Fruit fly (Drosophila melanogaster) whole organism, wandering third instar larva: Measurements from ENCODE around the gene CG31100.

ENCODE experiments used
- Abd-B ChIP-seq: fragments of >200 bp; optimal IDR thresholded peaks from 2 replicates; lab custom pipeline; 2017; ENCODE audit warnings: missing biosample characterization, missing genetic modification characterization
- CG32264 ChIP-seq: fragments of 200-800 bp; sonication (Bioruptor generic); optimal IDR thresholded peaks from 2 replicates; lab custom pipeline; 2016; ENCODE audit warnings: missing biosample characterization, missing genetic modification characterization
- CG9705 ChIP-seq: fragments of 200-800 bp; sonication (Bioruptor generic); optimal IDR thresholded peaks from 2 replicates; lab custom pipeline; 2018; ENCODE audit warnings: missing biosample characterization, mild to moderate bottlenecking, missing genetic modification characterization
- Dfd ChIP-seq: fragments of >200 bp; optimal IDR thresholded peaks from 2 replicates; lab custom pipeline; 2017; ENCODE audit warnings: missing biosample characterization, missing genetic modification characterization
- Dif ChIP-seq: fragments of 200-275, 200-300 bp; sonication (Bioruptor generic); optimal IDR thresholded peaks from 2 replicates; lab custom pipeline; 2018; ENCODE audit warnings: missing biosample characterization, missing genetic modification characterization; ENCODE audit not compliant: partially characterized antibody
- GATAd ChIP-seq: sonication (Bioruptor generic); optimal IDR thresholded peaks from 2 replicates; lab custom pipeline; 2016; ENCODE audit warnings: missing biosample characterization, missing genetic modification characterization
- HLH106 ChIP-seq: fragments of 200-800 bp; optimal IDR thresholded peaks from 3 replicates; lab custom pipeline; 2019; ENCODE audit warnings: missing biosample characterization, mild to moderate bottlenecking, missing genetic modification characterization, moderate library complexity
- Hnf4 ChIP-seq: fragments of 200-800 bp; sonication (Bioruptor generic); optimal IDR thresholded peaks from 2 replicates; lab custom pipeline; 2016; ENCODE audit warnings: missing biosample characterization, mild to moderate bottlenecking, missing genetic modification characterization
- Hr78 ChIP-seq: fragments of >200 bp; optimal IDR thresholded peaks from 2 replicates; lab custom pipeline; 2017; ENCODE audit warnings: missing biosample characterization, missing genetic modification characterization
- Hr83 ChIP-seq: fragments of 200-300 bp; sonication (Bioruptor generic); optimal IDR thresholded peaks from 2 replicates; lab custom pipeline; 2016; ENCODE audit warnings: missing biosample characterization, mild to moderate bottlenecking, missing genetic modification characterization, moderate library complexity; ENCODE audit not compliant: poor library complexity, severe bottlenecking
- Jra ChIP-seq: sonication (Bioruptor generic); optimal IDR thresholded peaks from 2 replicates; lab custom pipeline; 2016; ENCODE audit warnings: missing biosample characterization, missing genetic modification characterization
- Mio ChIP-seq: sonication (Bioruptor generic); optimal IDR thresholded peaks from 2 replicates; lab custom pipeline; 2016; ENCODE audit warnings: missing biosample characterization, missing genetic modification characterization
- Myc ChIP-seq: fragments of >200 bp; optimal IDR thresholded peaks from 2 replicates; lab custom pipeline; 2017
- N ChIP-seq: fragments of >200 bp; optimal IDR thresholded peaks from 2 replicates; lab custom pipeline; 2018; ENCODE audit warnings: missing biosample characterization, missing external identifiers, missing genetic modification characterization
- OdsH ChIP-seq: fragments of 200-800 bp; sonication (Bioruptor generic); optimal IDR thresholded peaks from 2 replicates; lab custom pipeline; 2016; ENCODE audit warnings: missing biosample characterization, mild to moderate bottlenecking, missing genetic modification characterization
- Rel ChIP-seq, 2 experiments: fragments of 200-800 bp; sonication (Bioruptor generic) in 1 of 2; optimal IDR thresholded peaks; 2 replicates in 1 of 2; 3 replicates in 1 of 2; lab custom pipeline; 2016 to 2019; ENCODE audit warnings: mild to moderate bottlenecking in 2 of 2, missing biosample characterization in 2 of 2, missing genetic modification characterization in 2 of 2, moderate library complexity in 1 of 2
- Sp1 ChIP-seq: fragments of 200-800 bp; sonication (Bioruptor generic); optimal IDR thresholded peaks from 3 replicates; lab custom pipeline; 2019; ENCODE audit warnings: missing biosample characterization, mild to moderate bottlenecking, missing genetic modification characterization, moderate library complexity
- Vsx2 ChIP-seq: fragments of 200-300, 225-300 bp; sonication (Bioruptor generic); optimal IDR thresholded peaks from 2 replicates; lab custom pipeline; 2018; ENCODE audit warnings: missing biosample characterization, missing genetic modification characterization; ENCODE audit not compliant: partially characterized antibody
- br ChIP-seq: fragments of 200-800 bp; sonication (Bioruptor generic); optimal IDR thresholded peaks from 2 replicates; lab custom pipeline; 2016; ENCODE audit warnings: missing biosample characterization, missing genetic modification characterization
- brk ChIP-seq: fragments of 200-800 bp; sonication (Bioruptor generic); optimal IDR thresholded peaks from 2 replicates; lab custom pipeline; 2016; ENCODE audit warnings: missing biosample characterization, mild to moderate bottlenecking, missing genetic modification characterization
- dl ChIP-seq, 2 experiments: fragments of 175-275, 200-275 bp in 1 of 2; fragments of 200-275 bp in 1 of 2; sonication (Bioruptor generic); optimal IDR thresholded peaks; lab custom pipeline; 2018; ENCODE audit warnings: mild to moderate bottlenecking in 2 of 2, missing biosample characterization in 2 of 2, missing genetic modification characterization in 2 of 2, moderate library complexity in 2 of 2; ENCODE audit not compliant: partially characterized antibody in 2 of 2, insufficient read depth in 1 of 2
- dmrt93B ChIP-seq: fragments of 200-800 bp; sonication (Bioruptor generic); optimal IDR thresholded peaks from 2 replicates; lab custom pipeline; 2018; ENCODE audit warnings: missing biosample characterization, mild to moderate bottlenecking, missing genetic modification characterization
- dsf ChIP-seq: sonication (Bioruptor generic); optimal IDR thresholded peaks from 2 replicates; lab custom pipeline; 2016; ENCODE audit warnings: missing biosample characterization, missing genetic modification characterization, borderline replicate concordance
- ey ChIP-seq: fragments of 200-800 bp; sonication (Bioruptor generic); optimal IDR thresholded peaks from 2 replicates; lab custom pipeline; 2016; ENCODE audit warnings: missing biosample characterization, missing genetic modification characterization
- foxo ChIP-seq, 2 experiments: fragments of 200-800 bp; sonication (Bioruptor generic); optimal IDR thresholded peaks; 2 replicates in 1 of 2; 3 replicates in 1 of 2; lab custom pipeline; 2016 to 2017; ENCODE audit warnings: missing biosample characterization in 2 of 2, missing genetic modification characterization in 2 of 2
- fru ChIP-seq: fragments of 200-800 bp; sonication (Bioruptor generic); optimal IDR thresholded peaks from 3 replicates; lab custom pipeline; 2016; ENCODE audit warnings: missing biosample characterization, mild to moderate bottlenecking, missing genetic modification characterization
- h ChIP-seq: fragments of 200-800 bp; sonication (Bioruptor generic); optimal IDR thresholded peaks from 3 replicates; lab custom pipeline; 2016; ENCODE audit warnings: missing biosample characterization, mild to moderate bottlenecking, missing genetic modification characterization
- jim ChIP-seq: fragments of 175-275, 200-325 bp; sonication (Bioruptor generic); optimal IDR thresholded peaks from 2 replicates; lab custom pipeline; 2016; ENCODE audit warnings: missing biosample characterization, mild to moderate bottlenecking, missing genetic modification characterization
- psq ChIP-seq: fragments of 200-800 bp; sonication (Bioruptor generic); optimal IDR thresholded peaks from 3 replicates; lab custom pipeline; 2017; ENCODE audit warnings: missing biosample characterization, mild to moderate bottlenecking, missing genetic modification characterization, moderate library complexity
- rgr ChIP-seq: fragments of 200-800 bp; sonication (Bioruptor generic); optimal IDR thresholded peaks from 3 replicates; lab custom pipeline; 2016; ENCODE audit warnings: missing biosample characterization, mild to moderate bottlenecking, missing genetic modification characterization
- sage ChIP-seq: fragments of 200-800 bp; sonication (Bioruptor generic); optimal IDR thresholded peaks from 2 replicates; lab custom pipeline; 2016; ENCODE audit warnings: missing biosample characterization, mild to moderate bottlenecking, missing genetic modification characterization
- sv ChIP-seq: fragments of 200-800 bp; sonication (Bioruptor generic); optimal IDR thresholded peaks from 3 replicates; lab custom pipeline; 2016; ENCODE audit warnings: missing biosample characterization, missing genetic modification characterization
- tai ChIP-seq: sonication (Bioruptor generic); optimal IDR thresholded peaks from 2 replicates; lab custom pipeline; 2016; ENCODE audit warnings: missing biosample characterization, missing genetic modification characterization
- usp ChIP-seq: fragments of >200 bp; optimal IDR thresholded peaks from 2 replicates; lab custom pipeline; 2017; ENCODE audit warnings: missing biosample characterization, missing genetic modification characterization
- woc ChIP-seq: sonication (Bioruptor generic); optimal IDR thresholded peaks from 2 replicates; lab custom pipeline; 2016; ENCODE audit warnings: missing biosample characterization, mild to moderate bottlenecking, missing genetic modification characterization

CG31100 gene

DNA sequence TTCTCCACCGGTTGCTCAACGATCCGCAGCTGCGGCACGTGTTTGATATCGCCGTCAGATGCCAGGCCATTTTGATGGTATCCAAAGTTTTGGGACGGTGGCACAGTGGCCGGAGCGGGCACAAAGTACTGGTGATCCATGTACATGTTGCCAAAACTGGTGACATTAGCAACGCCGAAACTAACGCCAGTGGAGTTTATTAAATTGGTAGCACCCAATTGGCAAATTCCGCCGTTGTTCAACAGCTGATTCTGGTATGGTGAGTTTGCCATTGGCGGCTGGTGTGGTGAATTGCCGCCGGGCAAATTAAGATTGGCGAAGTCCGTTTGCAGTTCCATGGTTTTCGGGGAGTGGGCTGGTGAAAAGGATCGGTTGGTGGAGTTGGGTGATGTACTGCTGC is 43.5 kb upstream of the CG31100 start:
- no peak for TF ChIP-seq h (GFP tag; lab: Kevin White, UChicago)
- no peak for TF ChIP-seq tai (GFP tag; lab: Kevin White, UChicago)
- TF ChIP-seq dsf (GFP tag; lab: Kevin White, UChicago): no peak
- no peak for TF ChIP-seq Hnf4 (GFP tag; lab: Kevin White, UChicago)
- no peak for TF ChIP-seq HLH106 (tag; lab: Kevin White, UChicago)
- no peak for TF ChIP-seq Abd-B (GFP tag; lab: Kevin White, UChicago)
- no peak for TF ChIP-seq rgr (GFP tag; lab: Kevin White, UChicago)
- TF ChIP-seq OdsH (GFP tag; lab: Kevin White, UChicago): no peak
- no peak for TF ChIP-seq Sp1 (GFP tag; lab: Kevin White, UChicago)
- no peak for TF ChIP-seq ey (GFP tag; lab: Kevin White, UChicago)
- no peak for TF ChIP-seq GATAd (GFP tag; lab: Kevin White, UChicago)
- TF ChIP-seq foxo (GFP tag; optimal IDR thresholded peaks at IDR 0.05; lab: Kevin White, UChicago): no peak
- TF ChIP-seq N (GFP tag; lab: Kevin White, UChicago): no peak
- TF ChIP-seq dl (GFP tag; optimal IDR thresholded peaks at IDR 0.05; lab: Kevin White, UChicago; ENCODE audit: insufficient read depth in 1 of 2, partially characterized antibody in 2 of 2): no peak
- TF ChIP-seq Hr78 (GFP tag; lab: Kevin White, UChicago): no peak
- no peak for TF ChIP-seq brk (GFP tag; lab: Kevin White, UChicago)
- TF ChIP-seq dmrt93B: no peak
- TF ChIP-seq Dif (GFP tag; lab: Kevin White, UChicago): no peak

DNA sequence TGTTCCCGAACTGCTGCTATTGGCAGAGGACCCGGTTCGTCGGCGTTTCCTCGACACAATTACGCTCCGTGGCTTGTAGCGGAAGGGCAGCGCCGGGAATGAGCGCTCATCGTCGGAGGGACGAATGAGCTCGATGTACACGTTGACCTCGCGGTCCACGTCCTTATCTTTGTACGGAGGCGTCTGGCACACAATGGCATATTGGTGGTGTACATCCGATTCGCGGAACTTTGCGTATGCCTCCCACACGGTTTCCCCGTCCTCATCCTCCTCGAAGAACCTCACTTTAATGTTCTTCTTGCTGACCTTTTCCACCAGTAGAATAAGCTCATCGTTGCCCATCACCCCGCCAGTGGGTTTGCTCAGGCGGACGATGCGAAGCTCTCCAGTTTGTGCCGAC is 42.3 kb upstream of the CG31100 start:
- TF ChIP-seq usp (GFP tag; lab: Kevin White, UChicago) (no peak), Abd-B (GFP tag; lab: Kevin White, UChicago) (no peak), rgr (GFP tag; lab: Kevin White, UChicago) (no peak), h (GFP tag; lab: Kevin White, UChicago) (no peak), sv (GFP tag; lab: Kevin White, UChicago) (no peak), N (GFP tag; lab: Kevin White, UChicago) (no peak), Sp1 (GFP tag; lab: Kevin White, UChicago) (no peak), Myc (lab: Kevin White, UChicago) (no peak)

DNA sequence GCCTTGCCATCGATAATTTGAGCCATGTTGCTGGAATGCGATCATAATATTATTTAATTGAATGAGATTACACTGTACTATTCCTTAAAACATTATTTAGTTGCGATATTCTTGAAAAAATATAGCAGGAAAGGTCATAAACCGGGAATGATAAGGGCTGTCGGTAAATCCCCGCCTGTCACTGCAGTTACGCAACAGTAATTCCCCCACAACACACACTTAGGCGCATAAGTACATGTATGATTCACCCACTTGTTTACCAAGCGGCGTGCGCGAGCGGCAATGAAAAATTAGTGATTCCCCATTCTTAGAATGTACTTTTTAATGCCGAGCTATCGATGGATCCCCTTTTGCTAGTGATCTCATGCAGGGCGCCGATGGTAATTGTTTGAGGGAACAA is 40.2 kb upstream of the CG31100 start:
- TF ChIP-seq h (GFP tag; lab: Kevin White, UChicago) (peak; percentile 52), Hnf4 (GFP tag; lab: Kevin White, UChicago) (no peak), OdsH (GFP tag; lab: Kevin White, UChicago) (no peak), sage (no peak)
- TF ChIP-seq, all 38 proteins: peak for 1

dm6 chr3R:9039448-9039847 is 36.0 kb upstream of the CG31100 start, which contains the start of gene neur:
TSS of gene neur (minus strand) at chr3R:9039471.
- TF ChIP-seq psq (GFP tag; lab: Kevin White, UChicago): peak; percentile 9
- TF ChIP-seq woc (GFP tag; lab: Kevin White, UChicago): peak; percentile 44
- no peak for TF ChIP-seq Myc (lab: Kevin White, UChicago)
- peak; percentile 25 for TF ChIP-seq Sp1 (GFP tag; lab: Kevin White, UChicago)
- TF ChIP-seq Hnf4 (GFP tag; lab: Kevin White, UChicago): no peak
- peak; percentile 36 for TF ChIP-seq HLH106 (tag; lab: Kevin White, UChicago)
- TF ChIP-seq Hr83 (GFP tag; lab: Kevin White, UChicago): no peak
- TF ChIP-seq h (GFP tag; lab: Kevin White, UChicago): peak; percentile 38
- TF ChIP-seq Mio (GFP tag; lab: Kevin White, UChicago): no peak
- peak; percentile 10 for TF ChIP-seq CG9705
- TF ChIP-seq brk (GFP tag; lab: Kevin White, UChicago): no peak
- TF ChIP-seq rgr (GFP tag; lab: Kevin White, UChicago): peak; percentile 34

DNA sequence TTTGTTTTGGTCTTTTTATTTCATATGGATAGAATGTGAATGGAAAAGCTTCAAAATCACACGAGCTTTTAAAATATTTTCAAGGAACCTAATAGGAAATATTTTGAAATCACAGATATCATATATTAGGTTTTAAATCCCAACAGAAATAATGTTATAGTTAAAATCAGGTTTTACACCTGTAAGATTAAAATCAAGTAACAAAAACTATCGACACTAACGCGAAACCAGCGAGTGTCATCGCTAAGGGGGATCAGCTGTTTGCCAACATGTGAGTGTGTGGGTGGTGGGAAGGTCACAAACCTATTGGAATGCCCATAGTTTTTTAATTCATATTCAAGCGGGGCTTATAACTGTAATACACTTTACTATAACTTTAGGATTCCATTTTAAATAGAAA is 35.2 kb upstream of the CG31100 start, which contains the start of gene hyx:
Gene hyx (plus strand): TSS at position 109 of the 400 bp plus-strand sequence.
- TF ChIP-seq rgr (GFP tag; lab: Kevin White, UChicago) (peak; percentile 50), dsf (GFP tag; lab: Kevin White, UChicago) (no peak), CG32264 (GFP tag; lab: Kevin White, UChicago) (no peak), psq (GFP tag; lab: Kevin White, UChicago) (no peak), Sp1 (GFP tag; lab: Kevin White, UChicago) (peak; percentile 17), Jra (GFP tag; lab: Kevin White, UChicago) (peak; percentile 50), jim (no peak), fru (GFP tag; lab: Kevin White, UChicago) (no peak), Hr78 (GFP tag; lab: Kevin White, UChicago) (no peak), Dfd (GFP tag; lab: Kevin White, UChicago) (no peak), Abd-B (GFP tag; lab: Kevin White, UChicago) (no peak), Rel (GFP tag; optimal IDR thresholded peaks at IDR 0.05; lab: Kevin White, UChicago) (no peak), Rel (tag; optimal IDR thresholded peaks at IDR 0.05; lab: Kevin White, UChicago) (no peak), foxo (GFP tag; optimal IDR thresholded peaks at IDR 0.05; lab: Kevin White, UChicago) (peak in 1 of 2 experiments; percentile 50), usp (GFP tag; lab: Kevin White, UChicago) (no peak), br (GFP tag; lab: Kevin White, UChicago) (no peak), Myc (lab: Kevin White, UChicago) (no peak), N (GFP tag; lab: Kevin White, UChicago) (no peak), CG9705 (peak; percentile 14), sv (GFP tag; lab: Kevin White, UChicago) (no peak), ey (GFP tag; lab: Kevin White, UChicago) (peak; percentile 29), Mio (GFP tag; lab: Kevin White, UChicago) (no peak), woc (GFP tag; lab: Kevin White, UChicago) (peak; percentile 75), Dif (GFP tag; lab: Kevin White, UChicago) (no peak), OdsH (GFP tag; lab: Kevin White, UChicago) (peak; percentile 8), dl (GFP tag; optimal IDR thresholded peaks at IDR 0.05; lab: Kevin White, UChicago; ENCODE audit: insufficient read depth in 1 of 2, partially characterized antibody in 2 of 2) (no peak), brk (GFP tag; lab: Kevin White, UChicago) (no peak), GATAd (GFP tag; lab: Kevin White, UChicago) (no peak), Vsx2 (no peak)
